Fruit fly (Drosophila melanogaster) whole organism: ENCODE measurements around the gene CG8813.

Experiments
- CG8478 ChIP-seq: fragments of >200 bp; optimal IDR thresholded peaks from 2 replicates; lab custom pipeline; 2018; ENCODE audit warnings: inconsistent platforms
- Dll ChIP-seq: fragments of >200 bp; optimal IDR thresholded peaks from 2 replicates; lab custom pipeline; 2017
- EcR ChIP-seq, 2 experiments: fragments of >200 bp; optimal IDR thresholded peaks; 2 replicates each; lab custom pipeline; 2017; ENCODE audit warnings: missing biosample characterization in 2 of 2, missing genetic modification characterization in 2 of 2, missing genetic modification reagents in 2 of 2
- pan ChIP-seq: fragments of >200 bp; optimal IDR thresholded peaks from 2 replicates; lab custom pipeline; 2017
- psq ChIP-seq: fragments of >200 bp; optimal IDR thresholded peaks from 2 replicates; lab custom pipeline; 2017
- usp ChIP-seq: fragments of >200 bp; optimal IDR thresholded peaks from 2 replicates; lab custom pipeline; 2017; ENCODE audit warnings: missing biosample characterization, missing genetic modification characterization, mixed read lengths

DNA sequence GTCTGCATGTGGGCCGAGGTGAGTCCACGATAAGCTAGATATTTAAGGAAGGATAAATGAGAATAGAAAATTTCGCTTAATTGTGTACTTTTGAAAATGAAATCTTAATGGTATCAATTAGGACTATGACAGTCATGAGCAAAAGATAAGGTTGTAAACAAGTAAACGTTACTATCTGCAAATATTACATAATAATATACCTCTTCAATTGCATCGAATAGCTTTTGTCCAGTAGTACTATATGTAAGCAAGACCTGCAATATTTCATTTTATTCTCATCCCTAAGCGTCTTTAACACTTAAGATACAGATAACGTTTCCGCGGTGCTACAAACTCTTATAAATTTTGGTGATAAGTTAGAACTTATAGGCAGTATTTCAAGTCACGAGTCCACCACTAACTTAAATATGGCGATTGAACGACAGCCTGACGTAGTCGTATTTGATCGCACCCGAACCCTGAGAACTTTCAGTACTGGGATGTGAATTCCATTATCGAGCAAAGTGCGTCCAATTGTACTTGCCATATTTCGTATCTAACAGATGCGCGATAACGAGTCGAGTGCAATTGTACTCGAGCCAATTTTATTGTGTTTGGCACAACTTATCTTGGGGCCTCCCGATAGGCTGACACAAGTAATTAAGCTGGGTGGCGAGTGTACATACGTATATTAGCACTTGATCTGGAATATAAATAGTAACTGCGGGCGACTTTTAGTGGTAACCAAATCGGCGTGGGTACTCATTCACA lies 3.7 kb upstream of the CG8813 start:
- TF ChIP-seq CG8478 (no peak), Dll (lab: Kevin White, UChicago) (no peak), usp (GFP tag; lab: Kevin White, UChicago) (no peak), EcR (GFP tag; optimal IDR thresholded peaks at IDR 0.05; lab: Kevin White, UChicago) (no peak), psq (lab: Kevin White, UChicago) (no peak), pan (no peak)
